Fruit fly (Drosophila melanogaster): ENCODE results near the gene Cpr66D.

Cpr66D gene

DNA sequence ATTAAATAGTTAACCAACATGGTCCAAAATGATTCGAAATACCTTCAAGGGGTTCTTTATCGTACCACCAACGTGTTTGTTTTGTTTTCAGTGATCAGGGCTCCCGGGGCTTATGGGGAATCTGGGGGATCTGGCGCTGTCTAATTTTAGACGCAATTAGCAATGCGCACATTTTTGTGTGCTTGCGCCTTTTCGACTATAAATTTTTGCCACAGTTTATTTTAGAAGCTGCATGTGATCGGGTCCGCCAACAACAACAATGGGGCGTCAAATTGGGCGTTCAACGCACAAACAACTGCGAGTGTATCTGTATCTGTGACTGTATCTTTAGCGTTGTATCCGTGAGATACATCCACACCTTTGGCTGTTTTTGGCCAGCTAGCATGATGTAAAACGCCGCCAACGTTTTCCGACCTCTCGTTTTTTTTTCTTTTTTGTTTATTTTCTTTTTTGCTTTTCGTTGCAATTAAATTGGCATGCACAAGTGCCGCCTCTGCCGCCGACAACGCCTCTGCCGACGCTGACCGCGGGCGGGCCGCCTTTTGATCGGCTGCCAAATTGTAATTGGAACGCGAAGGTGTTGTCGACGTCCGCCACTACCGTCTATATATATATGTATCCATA is 33.2 kb downstream of the Cpr66D start (continued):
- no peak for TF ChIP-seq CG10147 (GFP tag; optimal IDR thresholded peaks at IDR 0.05)
- 0 out of 3 replicates have a peak, but pooled peaks have one; percentile 20 for TF ChIP-seq CG17361 (GFP tag; IDR thresholded peaks at IDR 0.05)
- TF ChIP-seq CG2712 (tag; optimal IDR thresholded peaks at IDR 0.05): no peak
- peak; percentile 7 for TF ChIP-seq cwo (GFP tag; optimal IDR thresholded peaks at IDR 0.05)
- no peak for TF ChIP-seq HHEX (GFP tag; optimal IDR thresholded peaks at IDR 0.05)
- no peak for TF ChIP-seq Hr3 (GFP tag; optimal IDR thresholded peaks at IDR 0.05)
- TF ChIP-seq CG32767 (GFP tag; IDR thresholded peaks at IDR 0.05): peak; percentile 53; the same call in 1 of the 2 replicates
- no peak for TF ChIP-seq Stat92E (GFP tag; optimal IDR thresholded peaks at IDR 0.05)
- TF ChIP-seq jumu (GFP tag; optimal IDR thresholded peaks at IDR 0.05): no peak
- peak; percentile 49 for TF ChIP-seq Adf1 (GFP tag; IDR thresholded peaks at IDR 0.05)
- no peak for TF ChIP-seq Nf-YC (tag; optimal IDR thresholded peaks at IDR 0.05)
- no peak for TF ChIP-seq kay (GFP tag; optimal IDR thresholded peaks at IDR 0.05)
- no peak for TF ChIP-seq en (GFP tag; optimal IDR thresholded peaks at IDR 0.05)
- no peak for TF ChIP-seq CG3065 (GFP tag; optimal IDR thresholded peaks at IDR 0.05)
- no peak for TF ChIP-seq esg (GFP tag; conservative IDR thresholded peaks at IDR 0.05)
- TF ChIP-seq chinmo (GFP tag; IDR thresholded peaks at IDR 0.05; ENCODE audit: partially characterized antibody): peak; percentile 72; the same call in 1 of the 4 replicates
- peak; percentile 52 for TF ChIP-seq sd (tag; optimal IDR thresholded peaks at IDR 0.05)
- TF ChIP-seq CG6791 (GFP tag; IDR thresholded peaks at IDR 0.05; ENCODE audit: partially characterized antibody): 0 out of 3 replicates have a peak, but pooled peaks have one; percentile 20
- TF ChIP-seq C15 (GFP tag; IDR thresholded peaks at IDR 0.05): no peak
- no peak for TF ChIP-seq CG6272 (GFP tag; IDR thresholded peaks at IDR 0.05)
- TF ChIP-seq CG15011 (GFP tag; optimal IDR thresholded peaks at IDR 0.05): no peak
- TF ChIP-seq sim (GFP tag; IDR thresholded peaks at IDR 0.05): no peak
- no peak for TF ChIP-seq Oaz (GFP tag; IDR thresholded peaks at IDR 0.05)
- TF ChIP-seq rib (GFP tag; IDR thresholded peaks at IDR 0.05): peak; percentile 43; the same call in 1 of the 2 replicates
- no peak for TF ChIP-seq tll (GFP tag; optimal IDR thresholded peaks at IDR 0.05)
- no peak for TF ChIP-seq CG10979 (tag; optimal IDR thresholded peaks at IDR 0.05)

DNA sequence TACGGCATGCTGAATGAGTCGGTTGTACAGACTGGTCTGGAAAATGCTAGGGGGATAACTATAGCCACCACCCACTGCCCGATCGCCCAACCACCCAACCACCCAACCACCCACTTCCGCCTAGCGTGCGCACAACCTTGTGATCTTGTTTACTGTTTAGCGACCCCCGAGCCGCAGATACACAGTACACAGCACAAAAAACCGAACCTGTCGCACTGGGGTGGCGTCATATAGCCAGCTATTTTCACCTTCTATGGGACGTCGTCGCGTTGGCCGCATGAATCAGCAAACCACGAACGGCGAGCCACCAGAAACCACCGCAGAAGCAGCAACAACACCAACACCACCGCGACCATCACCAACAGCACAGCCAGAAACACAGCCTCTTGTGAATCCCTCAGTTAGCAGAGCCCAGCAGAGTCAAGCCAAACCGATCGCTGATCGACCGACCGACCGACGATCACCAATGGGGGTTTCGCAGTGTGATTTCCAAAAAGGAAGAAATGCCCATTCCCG is 34.8 kb downstream of the Cpr66D start:
- TF ChIP-seq HLHmδ (GFP tag; optimal IDR thresholded peaks at IDR 0.05) (no peak), Dbx (GFP tag; IDR thresholded peaks at IDR 0.05) (0 out of 3 replicates have a peak, but pooled peaks have one; percentile 5), shn (GFP tag; optimal IDR thresholded peaks at IDR 0.05) (peak; percentile 12), CG43689 (GFP tag; IDR thresholded peaks at IDR 0.05) (0 out of 2 replicates have a peak, but pooled peaks have one; percentile 11), z (GFP tag; IDR thresholded peaks at IDR 0.05) (no peak), dm (GFP tag; optimal IDR thresholded peaks at IDR 0.05) (peak; percentile 17), CG32767 (GFP tag; IDR thresholded peaks at IDR 0.05) (0 out of 2 replicates have a peak, but pooled peaks have one; percentile 8), Bgb (GFP tag; IDR thresholded peaks at IDR 0.05; ENCODE audit: partially characterized antibody) (no peak), CG7786 (GFP tag; optimal IDR thresholded peaks at IDR 0.05) (peak; percentile 5), chn (GFP tag; optimal IDR thresholded peaks at IDR 0.05) (no peak), Trl (optimal IDR thresholded peaks at IDR 0.05) (no peak), Trl (GFP tag; optimal IDR thresholded peaks at IDR 0.05) (no peak), HLH3B (GFP tag; IDR thresholded peaks at IDR 0.05) (no peak), GATAe (GFP tag; conservative IDR thresholded peaks at IDR 0.05) (no peak), Nf-YA (GFP tag; IDR thresholded peaks at IDR 0.05) (no peak), bab2 (GFP tag; optimal IDR thresholded peaks at IDR 0.05) (no peak), CG14014 (GFP tag; IDR thresholded peaks at IDR 0.05) (peak; percentile 9; the same call in 1 of the 2 replicates), inv (GFP tag; IDR thresholded peaks at IDR 0.05; ENCODE audit: partially characterized antibody) (no peak), tx (GFP tag; optimal IDR thresholded peaks at IDR 0.05) (no peak), her (GFP tag; optimal IDR thresholded peaks at IDR 0.05) (no peak), CG15696 (tag; optimal IDR thresholded peaks at IDR 0.05) (no peak), gsb-n (tag; optimal IDR thresholded peaks at IDR 0.05) (no peak), Hand (GFP tag; optimal IDR thresholded peaks at IDR 0.05) (peak; percentile 26), CG13424 (tag; optimal IDR thresholded peaks at IDR 0.05) (no peak), CoRest (tag; optimal IDR thresholded peaks at IDR 0.05) (no peak)
